Fruit fly (Drosophila melanogaster) whole organism, prepupa: ENCODE data around the gene crm.

ENCODE experiments used
- CG10631 ChIP-seq: fragments of 200-800 bp; sonication (Bioruptor generic); optimal IDR thresholded peaks from 2 replicates; lab custom pipeline; 2016; ENCODE audit warnings: missing biosample characterization, missing genetic modification characterization
- CG10669 ChIP-seq: fragments of 200-800 bp; sonication (Bioruptor generic); optimal IDR thresholded peaks from 3 replicates; lab custom pipeline; 2018; ENCODE audit warnings: missing biosample characterization, mild to moderate bottlenecking, missing genetic modification characterization, moderate library complexity
- CG11294 ChIP-seq: fragments of 200-800 bp; sonication (Bioruptor generic); IDR thresholded peaks from 2 replicates; pipeline ENCODE4 v1.3.6; 2022; ENCODE audit warnings: missing biosample characterization, missing genetic modification characterization
- CG11902 ChIP-seq: fragments of 200-800 bp; sonication (Bioruptor generic); optimal IDR thresholded peaks from 3 replicates; lab custom pipeline; 2016; ENCODE audit warnings: missing biosample characterization, missing genetic modification characterization
- CG15336 ChIP-seq: fragments of 200-800 bp; sonication (Bioruptor generic); IDR thresholded peaks from 2 replicates; pipeline ENCODE4 v1.3.6; 2022; ENCODE audit warnings: missing biosample characterization, missing genetic modification characterization
- CG16779 ChIP-seq: fragments of 200-800 bp; sonication (Bioruptor generic); optimal IDR thresholded peaks from 3 replicates; lab custom pipeline; 2017; ENCODE audit warnings: missing biosample characterization, mild to moderate bottlenecking, missing genetic modification characterization
- CG3032 ChIP-seq: fragments of 200-800 bp; optimal IDR thresholded peaks from 2 replicates; lab custom pipeline; 2019; ENCODE audit warnings: missing biosample characterization, mild to moderate bottlenecking, missing genetic modification characterization, moderate library complexity
- CG31627 ChIP-seq: fragments of 200-800 bp; sonication (Bioruptor generic); optimal IDR thresholded peaks from 3 replicates; lab custom pipeline; 2016; ENCODE audit warnings: missing biosample characterization, missing genetic modification characterization
- CG32006 ChIP-seq: fragments of 200-800 bp; sonication (Bioruptor generic); optimal IDR thresholded peaks from 3 replicates; lab custom pipeline; 2017; ENCODE audit warnings: missing biosample characterization, mild to moderate bottlenecking, missing genetic modification characterization
- CG3919 ChIP-seq: fragments of 200-800 bp; sonication (Bioruptor generic); optimal IDR thresholded peaks from 3 replicates; lab custom pipeline; 2016; ENCODE audit warnings: missing biosample characterization, missing genetic modification characterization
- CG4318 ChIP-seq: fragments of 200-800 bp; sonication (Bioruptor generic); optimal IDR thresholded peaks from 3 replicates; lab custom pipeline; 2017; ENCODE audit warnings: missing biosample characterization, mild to moderate bottlenecking, missing genetic modification characterization
- CG6163 ChIP-seq: fragments of 200-800 bp; sonication (Bioruptor generic); IDR thresholded peaks from 3 replicates; pipeline ENCODE4 v1.3.6; 2022; ENCODE audit warnings: missing biosample characterization, missing genetic modification characterization
- CG6276 ChIP-seq: fragments of 200-800 bp; sonication (Bioruptor generic); optimal IDR thresholded peaks from 2 replicates; lab custom pipeline; 2017; ENCODE audit warnings: missing biosample characterization, mild to moderate bottlenecking, missing genetic modification characterization
- CG6808 ChIP-seq: fragments of 200-800 bp; sonication (Bioruptor generic); optimal IDR thresholded peaks from 3 replicates; lab custom pipeline; 2017; ENCODE audit warnings: missing biosample characterization, missing genetic modification characterization, mild to moderate bottlenecking, moderate library complexity, missing genetic modification reagents
- CG8319 ChIP-seq: fragments of 200-800 bp; sonication (Bioruptor generic); optimal IDR thresholded peaks from 3 replicates; lab custom pipeline; 2016; ENCODE audit warnings: missing biosample characterization, missing genetic modification characterization
- CG8632 ChIP-seq: fragments of 200-800 bp; sonication (Bioruptor generic); optimal IDR thresholded peaks from 3 replicates; lab custom pipeline; 2016; ENCODE audit warnings: missing biosample characterization, missing genetic modification characterization
- CG9139 ChIP-seq: fragments of 200-800 bp; sonication (Bioruptor generic); optimal IDR thresholded peaks from 3 replicates; lab custom pipeline; 2017; ENCODE audit warnings: missing biosample characterization, mild to moderate bottlenecking, missing genetic modification characterization
- Eip75B ChIP-seq: fragments of 200-800 bp; sonication (Bioruptor generic); optimal IDR thresholded peaks from 3 replicates; lab custom pipeline; 2016; ENCODE audit warnings: missing biosample characterization, missing genetic modification characterization
- Eip78C ChIP-seq: fragments of 200-800 bp; sonication (Bioruptor generic); peaks from one replicate; lab custom pipeline; 2016; ENCODE audit warnings: missing biosample characterization, missing genetic modification characterization
- Eip93F ChIP-seq: fragments of 200-800 bp; sonication (Bioruptor generic); optimal IDR thresholded peaks from 2 replicates; lab custom pipeline; 2016; ENCODE audit warnings: missing biosample characterization, mild to moderate bottlenecking, missing genetic modification characterization
- Ets96B ChIP-seq: fragments of 200-800 bp; optimal IDR thresholded peaks from 2 replicates; lab custom pipeline; 2019; ENCODE audit warnings: missing biosample characterization, mild to moderate bottlenecking, missing genetic modification characterization, moderate library complexity
- Gug ChIP-seq: fragments of 200-800 bp; sonication (Bioruptor generic); IDR thresholded peaks from 2 replicates; pipeline ENCODE4 v1.3.6; 2022; ENCODE audit warnings: missing biosample characterization, missing genetic modification characterization
- Hr38 ChIP-seq: sonication (Bioruptor generic); optimal IDR thresholded peaks from 2 replicates; lab custom pipeline; 2016; ENCODE audit warnings: missing biosample characterization, missing genetic modification characterization
- Hr39 ChIP-seq: fragments of 200-800 bp; sonication (Bioruptor generic); optimal IDR thresholded peaks from 2 replicates; lab custom pipeline; 2016; ENCODE audit warnings: missing biosample characterization, missing genetic modification characterization
- Lpt ChIP-seq: fragments of 200-800 bp; sonication (Bioruptor generic); optimal IDR thresholded peaks from 3 replicates; lab custom pipeline; 2016; ENCODE audit warnings: missing biosample characterization, missing genetic modification characterization
- Met ChIP-seq: fragments of 200-800 bp; sonication (Bioruptor generic); optimal IDR thresholded peaks from 3 replicates; lab custom pipeline; 2016; ENCODE audit warnings: missing biosample characterization, missing genetic modification characterization
- Smox ChIP-seq: fragments of 200-800 bp; sonication (Bioruptor generic); optimal IDR thresholded peaks from 3 replicates; lab custom pipeline; 2016; ENCODE audit warnings: missing biosample characterization, missing genetic modification characterization
- Sox102F ChIP-seq: fragments of 200-800 bp; sonication (Bioruptor generic); optimal IDR thresholded peaks from 2 replicates; lab custom pipeline; 2016; ENCODE audit warnings: missing biosample characterization, mild to moderate bottlenecking, missing genetic modification characterization
- Sox15 ChIP-seq: fragments of 200-800 bp; sonication (Bioruptor generic); optimal IDR thresholded peaks from 3 replicates; lab custom pipeline; 2016; ENCODE audit warnings: missing biosample characterization, missing genetic modification characterization
- achi ChIP-seq: fragments of 200-800 bp; sonication (Bioruptor generic); optimal IDR thresholded peaks from 3 replicates; lab custom pipeline; 2016; ENCODE audit warnings: missing biosample characterization, missing genetic modification characterization
- acj6 ChIP-seq: fragments of 200-800 bp; sonication (Bioruptor generic); optimal IDR thresholded peaks from 3 replicates; lab custom pipeline; 2016; ENCODE audit warnings: missing biosample characterization, missing genetic modification characterization
- cyc ChIP-seq: fragments of 200-800 bp; sonication (Bioruptor generic); optimal IDR thresholded peaks from 3 replicates; lab custom pipeline; 2016; ENCODE audit warnings: missing biosample characterization, missing genetic modification characterization
- dac ChIP-seq: fragments of 200-800 bp; sonication (Bioruptor generic); optimal IDR thresholded peaks from 2 replicates; lab custom pipeline; 2017; ENCODE audit warnings: missing biosample characterization, mild to moderate bottlenecking, missing genetic modification characterization
- dsx ChIP-seq: fragments of 200-800 bp; optimal IDR thresholded peaks from 3 replicates; lab custom pipeline; 2019; ENCODE audit warnings: missing biosample characterization, mild to moderate bottlenecking, missing genetic modification characterization, moderate library complexity; ENCODE audit not compliant: poor library complexity, severe bottlenecking
- eg ChIP-seq: fragments of 200-800 bp; sonication (Bioruptor generic); IDR thresholded peaks from 3 replicates; pipeline ENCODE4 v1.3.6; 2022; ENCODE audit warnings: missing biosample characterization, missing genetic modification characterization
- fd59A ChIP-seq: fragments of 200-800 bp; sonication (Bioruptor generic); optimal IDR thresholded peaks from 2 replicates; lab custom pipeline; 2017; ENCODE audit warnings: missing biosample characterization, mild to moderate bottlenecking, missing genetic modification characterization, missing genetic modification reagents
- fd85E ChIP-seq: fragments of 200-800 bp; sonication (Bioruptor generic); optimal IDR thresholded peaks from 3 replicates; lab custom pipeline; 2016; ENCODE audit warnings: missing biosample characterization, missing genetic modification characterization
- fkh ChIP-seq: fragments of 200-800 bp; sonication (Bioruptor generic); optimal IDR thresholded peaks from 3 replicates; lab custom pipeline; 2017; ENCODE audit warnings: missing biosample characterization, mild to moderate bottlenecking, missing genetic modification characterization, moderate library complexity
- lz ChIP-seq: fragments of 200-800 bp; sonication (Bioruptor generic); optimal IDR thresholded peaks from 3 replicates; lab custom pipeline; 2016; ENCODE audit warnings: missing biosample characterization, missing genetic modification characterization
- net ChIP-seq: fragments of 200-800 bp; sonication (Bioruptor generic); optimal IDR thresholded peaks from 3 replicates; lab custom pipeline; 2016; ENCODE audit warnings: missing biosample characterization, missing genetic modification characterization
- pdm3 ChIP-seq: fragments of 200-800 bp; sonication (Bioruptor generic); optimal IDR thresholded peaks from 3 replicates; lab custom pipeline; 2016; ENCODE audit warnings: missing biosample characterization, missing genetic modification characterization
- spab ChIP-seq: fragments of 200-800 bp; sonication (Bioruptor generic); optimal IDR thresholded peaks from 2 replicates; lab custom pipeline; 2017; ENCODE audit warnings: missing biosample characterization, mild to moderate bottlenecking, missing genetic modification characterization, missing genetic modification reagents
- ss ChIP-seq, 2 experiments: fragments of 200-800 bp; sonication (Bioruptor generic); optimal IDR thresholded peaks; 2 replicates in 1 of 2; 3 replicates in 1 of 2; lab custom pipeline; 2017 to 2018; ENCODE audit warnings: mild to moderate bottlenecking in 2 of 2, missing biosample characterization in 2 of 2, missing genetic modification characterization in 2 of 2, moderate library complexity in 1 of 2
- vri ChIP-seq: fragments of 200-800 bp; sonication (Bioruptor generic); optimal IDR thresholded peaks from 3 replicates; lab custom pipeline; 2016; ENCODE audit warnings: missing biosample characterization, mild to moderate bottlenecking, missing genetic modification characterization

Gene crm

DNA sequence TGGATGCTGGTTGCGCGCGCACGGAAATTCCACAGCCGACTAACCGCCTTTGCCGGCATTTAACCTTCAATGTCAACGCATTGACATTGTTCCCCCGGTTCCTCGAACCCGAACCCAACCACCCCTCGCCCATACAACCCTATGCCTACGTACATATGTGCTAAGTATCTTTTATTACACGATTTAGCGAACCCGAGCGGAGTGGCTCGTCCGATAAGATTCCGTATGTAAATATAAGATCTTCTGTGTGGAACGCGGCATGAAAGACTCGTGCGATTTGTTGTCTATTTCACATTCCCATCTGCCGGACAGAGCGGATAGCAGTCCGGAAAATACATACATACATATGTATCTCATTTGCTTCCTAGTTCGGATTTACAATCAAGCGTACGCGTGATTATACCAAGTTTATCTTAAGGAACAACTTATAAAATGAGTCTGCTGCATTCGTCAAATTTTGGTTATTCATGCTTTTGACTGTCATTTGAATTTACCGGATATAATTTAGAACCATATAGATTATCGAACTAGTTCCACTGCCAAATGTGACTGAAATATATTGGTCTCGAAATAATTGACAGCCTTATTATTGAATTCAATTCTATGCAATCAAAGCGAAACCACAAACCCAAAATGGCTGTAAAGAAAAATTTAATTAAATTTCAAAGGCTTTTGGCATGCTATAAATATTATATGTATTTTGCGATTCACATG, 31.0 kb downstream of the crm start, which contains the start of gene CG2680:
Gene CG2680, minus strand, starts transcription at position 51 of the 714 bp plus-strand sequence.
- no peak for TF ChIP-seq Met (GFP tag; lab: Kevin White, UChicago)
- TF ChIP-seq Ets96B (tag; lab: Kevin White, UChicago): no peak
- peak; percentile 39 for TF ChIP-seq fkh
- no peak for TF ChIP-seq CG11294 (GFP tag; lab: Robert Waterston, UW)
- no peak for TF ChIP-seq Smox (GFP tag; lab: Kevin White, UChicago)
- no peak for TF ChIP-seq pdm3
- TF ChIP-seq achi: peak; percentile 9
- TF ChIP-seq net (GFP tag; lab: Kevin White, UChicago): no peak
- TF ChIP-seq lz (GFP tag; lab: Kevin White, UChicago): no peak

DNA sequence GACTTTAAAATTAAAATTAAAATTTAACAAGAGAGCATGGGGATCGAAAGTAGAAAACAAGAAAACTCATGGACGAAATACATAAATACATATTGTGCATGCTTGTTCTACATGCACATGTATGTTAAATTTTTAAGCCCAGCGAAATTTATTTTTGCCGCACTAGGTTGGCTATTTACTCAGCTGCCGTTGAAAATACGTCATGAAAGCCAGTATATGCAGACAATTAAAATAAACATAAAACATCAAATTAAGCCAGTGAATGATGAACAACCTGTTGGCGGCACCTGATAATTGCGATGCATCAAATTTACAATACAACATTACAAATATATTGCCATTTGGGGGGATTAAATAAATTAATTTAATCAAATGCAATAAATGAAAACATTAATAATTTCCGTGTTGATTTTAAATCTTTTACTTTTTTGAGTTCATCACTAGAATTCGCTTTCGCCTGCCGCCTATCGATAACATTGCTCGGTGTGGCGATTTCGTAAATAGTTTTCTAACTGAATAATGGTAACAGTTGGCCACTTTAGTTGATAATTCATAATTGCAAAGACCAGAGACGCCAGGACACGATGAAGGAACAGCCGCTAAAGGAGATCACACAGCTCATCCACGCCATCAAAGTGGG, 34.3 kb downstream of the crm start, which contains the start of gene eIF2Bbeta:
Gene eIF2Bbeta, plus strand, starts transcription at position 438 of the 640 bp plus-strand sequence.
- TF ChIP-seq Eip78C (no peak), CG31627 (GFP tag; lab: Kevin White, UChicago) (peak; percentile 1)
- TF ChIP-seq, all 60 proteins: peak for 1

DNA sequence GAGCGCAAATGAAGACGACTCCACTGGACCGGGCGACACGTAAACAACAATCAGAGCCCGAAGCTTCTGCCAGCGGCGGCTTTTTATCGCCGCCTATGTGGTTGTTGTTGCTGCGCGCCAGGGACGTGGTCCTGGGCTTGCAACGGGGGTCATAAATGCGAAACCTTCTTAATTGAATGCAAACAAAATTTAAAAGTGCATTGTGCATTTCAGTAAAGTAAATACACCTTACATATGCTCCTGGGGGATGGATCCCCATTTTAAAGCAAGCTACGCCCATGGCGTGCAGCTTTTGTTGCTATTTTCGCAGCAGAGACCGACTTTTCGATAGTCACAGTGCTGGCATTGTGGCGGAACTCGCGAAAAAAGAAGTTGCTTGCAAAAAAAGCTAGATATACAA, 34.9 kb downstream of the crm start, which contains the start of gene Ugalt:
Gene Ugalt, minus strand, starts transcription at position 160 of the 400 bp plus-strand sequence.
- TF ChIP-seq Sox102F (peak; percentile 100), CG8319 (GFP tag; lab: Kevin White, UChicago) (peak; percentile 100), CG11294 (GFP tag; lab: Robert Waterston, UW) (peak; percentile 100), CG32006 (peak; percentile 100), dsx (peak; percentile 100), acj6 (GFP tag; lab: Kevin White, UChicago) (peak; percentile 100), CG3919 (peak; percentile 100), CG6163 (GFP tag; lab: Robert Waterston, UW) (peak; percentile 100), net (GFP tag; lab: Kevin White, UChicago) (peak; percentile 100), lz (GFP tag; lab: Kevin White, UChicago) (peak; percentile 100), CG15336 (peak; percentile 100), CG6808 (GFP tag; lab: Kevin White, UChicago) (peak; percentile 100), ss (GFP tag; optimal IDR thresholded peaks at IDR 0.05; lab: Kevin White, UChicago) (peak; percentile 100), Hr38 (GFP tag; lab: Kevin White, UChicago) (peak; percentile 100), CG10669 (peak; percentile 100), CG16779 (tag; lab: Kevin White, UChicago) (peak; percentile 100), Hr39 (GFP tag; lab: Kevin White, UChicago) (peak; percentile 100), fd85E (GFP tag; lab: Kevin White, UChicago) (peak; percentile 99), CG9139 (GFP tag; lab: Kevin White, UChicago) (peak; percentile 100), Gug (GFP tag; lab: Robert Waterston, UW) (peak; percentile 100), Lpt (GFP tag; lab: Kevin White, UChicago) (peak; percentile 100), dac (GFP tag; lab: Kevin White, UChicago) (peak; percentile 100), CG10631 (GFP tag; lab: Kevin White, UChicago) (peak; percentile 100), vri (GFP tag; lab: Kevin White, UChicago) (peak; percentile 100), CG6276 (GFP tag; lab: Kevin White, UChicago) (peak; percentile 100), spab (peak; percentile 100), Smox (GFP tag; lab: Kevin White, UChicago) (peak; percentile 100), Ets96B (tag; lab: Kevin White, UChicago) (peak; percentile 100), Sox15 (GFP tag; lab: Kevin White, UChicago) (peak; percentile 100), Eip75B (GFP tag; lab: Kevin White, UChicago) (peak; percentile 100), cyc (peak; percentile 100), eg (GFP tag; lab: Robert Waterston, UW) (peak; percentile 100), CG11902 (GFP tag; lab: Kevin White, UChicago) (peak; percentile 100), fd59A (GFP tag; lab: Kevin White, UChicago) (peak; percentile 100), CG4318 (GFP tag; lab: Kevin White, UChicago) (peak; percentile 100), CG8632 (GFP tag; lab: Kevin White, UChicago) (peak; percentile 100), Eip78C (peak; percentile 100), Eip93F (GFP tag; lab: Kevin White, UChicago) (peak; percentile 100), CG3032 (tag; lab: Kevin White, UChicago) (peak; percentile 100)
